Worm (Caenorhabditis elegans) whole organism, L4 larva: Measurements from ENCODE around the gene F23H11.4.
A peak's percentile ranks its signal among the peaks of the same experiment; 100 is the strongest.

ENCODE experiments used
- F26F4.8 ChIP-seq: fragments of 200-800 bp; sonication (Bioruptor generic); conservative IDR thresholded peaks from 2 replicates; pipeline ENCODE4 v1.3.6; 2022; ENCODE audit warnings: missing genetic modification characterization, missing compliant biosample characterization
- F37D6.2 ChIP-seq: sonication (generic microtip); optimal IDR thresholded peaks from 2 replicates; lab custom pipeline; 2016; ENCODE audit warnings: mild to moderate bottlenecking, missing genetic modification characterization, missing compliant biosample characterization
- T20F7.1 ChIP-seq: fragments of 200-800 bp; sonication (Bioruptor generic); optimal IDR thresholded peaks from 2 replicates; lab custom pipeline; 2018; ENCODE audit warnings: mild to moderate bottlenecking, missing genetic modification characterization, missing compliant biosample characterization
- T26A8.4 ChIP-seq: fragments of 200-800 bp; sonication (Bioruptor generic); IDR thresholded peaks from 2 replicates; pipeline ENCODE4 v1.3.6; 2022; ENCODE audit warnings: missing genetic modification characterization, missing compliant biosample characterization
- Y105C5A.15 ChIP-seq: fragments of 200-800 bp; sonication (Bioruptor generic); IDR thresholded peaks from 2 replicates; pipeline ENCODE4 v1.3.6; 2022; ENCODE audit warnings: missing genetic modification characterization, missing compliant biosample characterization
- arid-1 ChIP-seq: fragments of 200-800 bp; sonication (Bioruptor generic); conservative IDR thresholded peaks from 2 replicates; pipeline ENCODE4 v1.3.6; 2022; ENCODE audit warnings: missing genetic modification reagents, missing genetic modification characterization, missing compliant biosample characterization
- ceh-62 ChIP-seq: sonication (generic microtip); optimal IDR thresholded peaks from 2 replicates; lab custom pipeline; 2017; ENCODE audit warnings: missing biosample characterization, missing genetic modification characterization
- daf-12 ChIP-seq: fragments of 150-350 bp; optimal IDR thresholded peaks from 2 replicates; lab custom pipeline; 2014; ENCODE audit warnings: missing biosample characterization, missing genetic modification reagents, missing genetic modification characterization
- daf-16 ChIP-seq, 3 experiments: sonication (generic microtip); optimal IDR thresholded peaks; 2 replicates each; lab custom pipeline; 2016 to 2017; ENCODE audit warnings: missing genetic modification characterization in 3 of 3, missing genetic modification reagents in 3 of 3, mild to moderate bottlenecking in 2 of 3, missing compliant biosample characterization in 2 of 3, missing biosample characterization in 1 of 3, moderate library complexity in 1 of 3
- dmd-6 ChIP-seq: fragments of 200-800 bp; sonication (Bioruptor generic); IDR thresholded peaks from 2 replicates; pipeline ENCODE4 v1.3.6; 2022; ENCODE audit warnings: missing genetic modification reagents, missing genetic modification characterization, missing compliant biosample characterization
- duxl-1 ChIP-seq: sonication (generic microtip); optimal IDR thresholded peaks from 2 replicates; lab custom pipeline; 2016; ENCODE audit warnings: mild to moderate bottlenecking, missing genetic modification characterization, moderate library complexity, missing compliant biosample characterization; ENCODE audit not compliant: poor library complexity
- dve-1 ChIP-seq: sonication (generic microtip); optimal IDR thresholded peaks from 2 replicates; lab custom pipeline; 2017; ENCODE audit warnings: antibody characterized with exemption, mild to moderate bottlenecking, missing genetic modification characterization, missing compliant biosample characterization; ENCODE audit not compliant: insufficient read depth
- hlh-11 ChIP-seq: fragments of 200-800 bp; sonication (Bioruptor generic); optimal IDR thresholded peaks from 2 replicates; lab custom pipeline; 2018; ENCODE audit warnings: mild to moderate bottlenecking, missing genetic modification characterization, missing compliant biosample characterization
- hlh-30 ChIP-seq: sonication (generic microtip); optimal IDR thresholded peaks from 2 replicates; lab custom pipeline; 2017; ENCODE audit warnings: antibody characterized with exemption, mild to moderate bottlenecking, missing genetic modification characterization, missing compliant biosample characterization; ENCODE audit not compliant: insufficient read depth
- hmg-1.1 ChIP-seq: fragments of 200-800 bp; sonication (Bioruptor generic); IDR thresholded peaks from 2 replicates; pipeline ENCODE4 v1.3.6; 2022; ENCODE audit warnings: missing genetic modification reagents, missing genetic modification characterization, missing compliant biosample characterization
- lin-38 ChIP-seq: fragments of 200-800 bp; sonication (Bioruptor generic); IDR thresholded peaks from 2 replicates; pipeline ENCODE4 v1.3.6; 2022; ENCODE audit warnings: missing genetic modification reagents, missing genetic modification characterization, missing compliant biosample characterization
- lsy-2 ChIP-seq, 2 experiments: fragments of 150-350 bp in 1 of 2; sonication (generic microtip) in 1 of 2; optimal IDR thresholded peaks; 2 replicates each; lab custom pipeline; 2014 to 2017; ENCODE audit warnings: missing biosample characterization in 2 of 2, missing genetic modification characterization in 2 of 2
- mdt-29 ChIP-seq: fragments of 200-800 bp; sonication (Bioruptor generic); IDR thresholded peaks from 2 replicates; pipeline ENCODE4 v1.3.6; 2022; ENCODE audit warnings: missing genetic modification reagents, missing genetic modification characterization, missing compliant biosample characterization
- nhr-111 ChIP-seq: fragments of 200-800 bp; sonication (Bioruptor generic); optimal IDR thresholded peaks from 2 replicates; lab custom pipeline; 2018; ENCODE audit warnings: mild to moderate bottlenecking, missing genetic modification characterization, missing compliant biosample characterization
- nhr-28 ChIP-seq: fragments of 150-350 bp; optimal IDR thresholded peaks from 2 replicates; lab custom pipeline; 2014; ENCODE audit warnings: missing biosample characterization, missing genetic modification characterization
- nhr-6 ChIP-seq: fragments of 150-350 bp; optimal IDR thresholded peaks from 2 replicates; lab custom pipeline; 2014; ENCODE audit warnings: missing biosample characterization, missing genetic modification characterization
- nhr-77 ChIP-seq: fragments of 150-350 bp; optimal IDR thresholded peaks from 2 replicates; lab custom pipeline; 2014; ENCODE audit warnings: missing biosample characterization, missing genetic modification characterization
- php-3 ChIP-seq: fragments of 200-800 bp; sonication (Bioruptor generic); IDR thresholded peaks from 2 replicates; pipeline ENCODE4 v1.3.6; 2022; ENCODE audit warnings: missing genetic modification reagents, missing genetic modification characterization, missing compliant biosample characterization
- pqm-1 ChIP-seq: sonication (generic microtip); optimal IDR thresholded peaks from 2 replicates; lab custom pipeline; 2017; ENCODE audit warnings: missing biosample characterization, missing genetic modification characterization
- sdz-12 ChIP-seq: fragments of 200-800 bp; sonication (Bioruptor generic); optimal IDR thresholded peaks from 2 replicates; lab custom pipeline; 2018; ENCODE audit warnings: mild to moderate bottlenecking, missing genetic modification characterization, missing compliant biosample characterization
- set-16 ChIP-seq: fragments of 200-800 bp; sonication (Bioruptor generic); IDR thresholded peaks from 2 replicates; pipeline ENCODE4 v1.3.6; 2022; ENCODE audit warnings: missing genetic modification reagents, missing genetic modification characterization, missing compliant biosample characterization
- tra-1 ChIP-seq: fragments of 200-800 bp; sonication (Bioruptor generic); IDR thresholded peaks from 2 replicates; pipeline ENCODE4 v1.3.6; 2022; ENCODE audit warnings: missing genetic modification reagents, missing genetic modification characterization, missing compliant biosample characterization
- unc-130 ChIP-seq: sonication (generic microtip); optimal IDR thresholded peaks from 2 replicates; lab custom pipeline; 2016; ENCODE audit warnings: missing genetic modification reagents, missing genetic modification characterization, missing compliant biosample characterization
- unc-39 ChIP-seq: sonication (generic microtip); optimal IDR thresholded peaks from 2 replicates; lab custom pipeline; 2017; ENCODE audit warnings: missing biosample characterization, missing genetic modification characterization
- unc-62 ChIP-seq, 3 experiments: fragments of 150-350 bp in 1 of 3; sonication (generic microtip); optimal IDR thresholded peaks in 2 of 3; peaks in 1 of 3; 1 replicate in 1 of 3; 2 replicates in 2 of 3; lab custom pipeline; 2014 to 2017; ENCODE audit warnings: missing biosample characterization in 3 of 3, missing genetic modification characterization in 3 of 3, missing genetic modification reagents in 3 of 3, missing genotype in 1 of 3
- vab-7 ChIP-seq: fragments of 200-800 bp; sonication (Bioruptor generic); IDR thresholded peaks from 2 replicates; pipeline ENCODE4 v1.3.6; 2022; ENCODE audit warnings: missing genetic modification reagents, missing genetic modification characterization, missing compliant biosample characterization
- zip-2 ChIP-seq: fragments of 150-350 bp; optimal IDR thresholded peaks from 2 replicates; lab custom pipeline; 2014; ENCODE audit warnings: missing biosample characterization, missing genetic modification characterization

Gene F23H11.4

DNA sequence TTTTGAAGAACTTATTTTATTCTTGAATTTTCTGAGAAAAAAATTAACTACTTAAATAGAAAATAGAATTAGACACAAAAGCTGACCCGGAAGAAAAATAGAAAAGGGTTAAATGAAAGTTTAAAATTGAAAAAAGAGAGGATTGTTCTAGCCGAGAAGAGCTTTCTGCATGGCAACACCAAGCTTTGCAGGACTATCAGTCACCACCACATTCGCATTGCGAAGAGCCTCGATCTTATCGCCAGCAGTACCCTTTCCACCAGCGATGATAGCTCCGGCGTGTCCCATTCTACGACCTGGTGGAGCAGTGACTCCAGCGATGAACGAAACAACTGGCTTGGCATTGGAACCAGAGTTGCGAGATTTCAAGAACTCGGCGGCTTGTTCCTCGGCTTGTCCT lies 7.2 kb downstream of the F23H11.4 start:
- TF ChIP-seq php-3 (GFP tag; lab: Robert Waterston, UW) = no peak
- TF ChIP-seq lin-38 (GFP tag; lab: Robert Waterston, UW) = peak; percentile 61
- 0 out of 2 replicates have a peak, but pooled peaks have one; percentile 19 for TF ChIP-seq F26F4.8
- TF ChIP-seq mdt-29 = 0 out of 2 replicates have a peak, but pooled peaks have one; percentile 14
- no peak for TF ChIP-seq T26A8.4 (GFP tag; lab: Robert Waterston, UW)
- 0 out of 2 replicates have a peak, but pooled peaks have one; percentile 26 for TF ChIP-seq arid-1 (GFP tag; lab: Robert Waterston, UW)
- 0 out of 2 replicates have a peak, but pooled peaks have one; percentile 37 for TF ChIP-seq Y105C5A.15
- no peak for TF ChIP-seq tra-1 (GFP tag; lab: Robert Waterston, UW)
- TF ChIP-seq hmg-1.1 (GFP tag; lab: Robert Waterston, UW) = no peak
- TF ChIP-seq vab-7 = no peak
- TF ChIP-seq duxl-1 (tag; lab: Kevin White, UChicago) = no peak
- TF ChIP-seq nhr-6 (tag; lab: Kevin White, UChicago) = no peak
- no peak for TF ChIP-seq ceh-62 (tag; lab: Kevin White, UChicago)
- TF ChIP-seq set-16 = peak; percentile 31; the same call in 1 of the 2 replicates
- no peak for TF ChIP-seq unc-130 (GFP tag; lab: Kevin White, UChicago)
- no peak for TF ChIP-seq nhr-111 (GFP tag; lab: Kevin White, UChicago)
- TF ChIP-seq, all 104 proteins: peak for 6

DNA sequence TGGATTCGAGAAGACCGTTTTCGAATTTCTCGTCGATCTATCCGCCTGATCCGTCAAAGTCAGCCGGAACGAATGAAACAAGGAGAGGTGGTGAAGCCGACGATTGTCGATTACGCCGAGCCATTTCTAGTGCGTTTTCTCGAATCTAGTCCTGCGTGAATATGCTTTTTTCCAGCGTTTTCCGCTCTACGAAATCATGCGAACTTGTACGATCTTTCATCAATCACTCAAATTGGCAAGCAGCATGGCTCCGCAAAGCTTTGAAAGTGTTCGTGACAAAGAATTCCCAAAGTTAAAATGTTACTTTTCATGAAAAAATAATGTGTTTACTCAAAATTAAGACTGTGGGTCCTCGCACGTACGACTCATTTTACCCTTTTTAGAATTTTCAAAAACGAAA lies 10.4 kb downstream of the F23H11.4 start:
- TF ChIP-seq unc-62 (GFP tag; optimal IDR thresholded peaks at IDR 0.05 in 1 of 2; lab: Kevin White, UChicago) (peak in 1 of 2 experiments; percentile 98), unc-62 (tag; optimal IDR thresholded peaks at IDR 0.05; lab: Kevin White, UChicago) (no peak), F37D6.2 (tag; lab: Kevin White, UChicago) (no peak)
- TF ChIP-seq, all 104 proteins: peak for 1

DNA sequence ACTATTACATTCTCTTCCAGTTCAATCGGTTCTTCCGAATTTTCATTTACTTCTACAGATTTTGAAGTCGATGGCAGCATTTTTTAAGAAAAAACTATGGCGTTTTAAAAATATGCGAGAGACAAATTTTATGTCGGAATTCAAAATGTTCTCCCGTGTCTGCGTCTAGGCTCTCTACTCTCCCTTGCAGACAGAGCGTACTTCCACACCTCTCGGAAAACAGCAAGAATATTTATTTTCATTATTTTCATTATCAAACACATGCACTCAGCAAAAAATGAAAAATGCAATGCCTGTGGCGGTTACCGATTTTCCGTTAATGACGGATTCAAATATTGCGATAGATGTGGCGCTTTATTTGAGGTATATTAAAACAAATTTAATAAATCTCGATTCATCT lies 11.8 kb downstream of the F23H11.4 start, which contains the start of the genes ztf-18 and F23H11.2:
Gene ztf-18, minus strand, starts transcription at position 188 of the 400 bp plus-strand sequence.
Gene F23H11.2, plus strand, starts transcription at position 223 of the 400 bp plus-strand sequence.
- TF ChIP-seq hlh-30 (tag; lab: Kevin White, UChicago) (no peak), daf-16 (GFP tag; optimal IDR thresholded peaks at IDR 0.05; lab: Kevin White, UChicago) (no peak), daf-16 (tag; optimal IDR thresholded peaks at IDR 0.05; lab: Kevin White, UChicago) (peak; percentile 13)

DNA sequence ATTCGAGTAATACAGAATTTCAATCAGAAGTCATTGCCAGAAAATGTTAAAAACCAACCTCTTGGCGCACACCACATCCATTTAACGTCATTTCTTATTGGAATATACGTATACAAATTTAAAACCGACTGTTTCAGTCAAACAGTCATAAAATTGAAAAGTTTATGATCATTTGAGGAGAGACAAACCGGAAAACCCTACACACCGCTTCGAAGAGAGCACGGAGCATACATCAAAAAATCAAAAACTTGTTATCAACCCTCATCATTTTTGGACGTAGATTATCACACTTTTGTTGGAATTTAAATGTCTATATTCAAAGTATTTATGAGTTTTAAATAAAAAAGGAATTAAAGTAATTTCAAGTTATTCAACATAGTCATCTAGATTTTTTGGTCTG lies 16.3 kb downstream of the F23H11.4 start, which contains the start of gene T24C4.10:
Gene T24C4.10, minus strand, starts transcription at position 230 of the 400 bp plus-strand sequence.
- TF ChIP-seq nhr-77 = peak; percentile 36
- no peak for TF ChIP-seq arid-1 (GFP tag; lab: Robert Waterston, UW)
- peak; percentile 35 for TF ChIP-seq hlh-11
- TF ChIP-seq daf-16 (GFP tag; optimal IDR thresholded peaks at IDR 0.05; lab: Kevin White, UChicago) = no peak
- TF ChIP-seq daf-16 (tag; optimal IDR thresholded peaks at IDR 0.05; lab: Kevin White, UChicago) = peak; percentile 45
- no peak for TF ChIP-seq zip-2
- TF ChIP-seq nhr-28 (tag; lab: Kevin White, UChicago) = peak; percentile 45
- peak; percentile 87 for TF ChIP-seq pqm-1 (tag; lab: Kevin White, UChicago)
- TF ChIP-seq dve-1 = peak; percentile 36
- peak; percentile 61; the same call in 1 of the 2 replicates for TF ChIP-seq php-3 (GFP tag; lab: Robert Waterston, UW)
- peak; percentile 45; the same call in 1 of the 2 replicates for TF ChIP-seq dmd-6 (GFP tag; lab: Robert Waterston, UW)
- TF ChIP-seq daf-12 (tag; lab: Kevin White, UChicago) = no peak
- no peak for TF ChIP-seq sdz-12 (GFP tag; lab: Kevin White, UChicago)

DNA sequence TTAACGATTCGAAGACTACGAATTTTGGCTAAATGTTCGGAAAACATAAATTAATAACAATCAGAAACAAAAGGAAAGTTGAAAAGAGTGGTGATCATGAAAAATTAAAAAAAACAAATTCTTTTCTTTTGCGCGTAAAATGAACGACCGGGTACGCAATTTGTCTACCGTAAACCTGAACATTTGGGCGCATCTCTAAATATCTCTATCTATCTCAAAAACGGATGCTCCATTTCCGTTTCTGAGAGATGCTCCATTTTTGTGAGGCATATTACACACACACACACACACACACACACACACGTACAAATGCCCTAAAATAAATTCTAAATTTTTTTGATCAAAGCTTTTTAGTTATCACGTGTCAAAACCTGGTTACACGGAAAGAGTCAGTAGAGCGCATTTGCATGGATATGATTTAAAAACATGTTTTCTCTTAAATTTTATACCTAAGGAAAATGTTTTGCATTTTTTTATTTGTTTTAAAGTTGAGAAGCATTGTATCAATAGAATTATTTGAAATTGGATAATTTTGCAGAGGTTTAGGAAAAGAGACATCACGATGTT lies 18.3 kb downstream of the F23H11.4 start:
- TF ChIP-seq T20F7.1 = peak; percentile 23
- peak in 1 of 2 experiments; percentile 52 for TF ChIP-seq lsy-2 (tag; optimal IDR thresholded peaks at IDR 0.05; lab: Kevin White, UChicago)
- TF ChIP-seq lin-38 (GFP tag; lab: Robert Waterston, UW) = peak; percentile 44
- no peak for TF ChIP-seq unc-39
- no peak for TF ChIP-seq Y105C5A.15
- no peak for TF ChIP-seq daf-16 (GFP tag; optimal IDR thresholded peaks at IDR 0.05; lab: Kevin White, UChicago)
- peak; percentile 26 for TF ChIP-seq daf-16 (tag; optimal IDR thresholded peaks at IDR 0.05; lab: Kevin White, UChicago)
- peak; percentile 50 for TF ChIP-seq hlh-30 (tag; lab: Kevin White, UChicago)
- no peak for TF ChIP-seq unc-62 (GFP tag; optimal IDR thresholded peaks at IDR 0.05 in 1 of 2; lab: Kevin White, UChicago)
- no peak for TF ChIP-seq unc-62 (tag; optimal IDR thresholded peaks at IDR 0.05; lab: Kevin White, UChicago)
